Worm (Caenorhabditis elegans): ENCODE measurements around the gene W06D12.6.

DNA sequence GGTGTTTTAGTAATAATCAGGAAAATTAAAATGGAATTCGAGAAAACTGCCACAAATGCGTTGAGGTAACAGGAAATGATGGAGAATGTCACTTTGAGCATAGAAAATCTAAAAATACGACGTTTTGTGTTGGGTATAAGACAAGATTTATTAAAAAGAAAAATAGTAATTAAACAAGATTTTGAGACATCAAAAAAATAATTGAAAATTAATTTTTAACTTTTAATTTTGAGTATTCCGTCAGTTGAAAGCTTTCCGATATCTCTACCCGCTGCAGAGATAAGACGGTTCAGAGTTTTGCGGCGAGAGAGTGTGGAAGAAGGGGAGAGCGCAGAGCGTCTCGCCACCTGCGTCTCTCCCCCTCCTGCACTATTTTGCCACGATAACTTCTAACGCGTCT, 32.6 kb upstream of the W06D12.6 start, which contains the start of gene str-93:
- TF ChIP-seq lin-15B (tag; optimal IDR thresholded peaks at IDR 0.05) (no peak), nhr-237 (tag; optimal IDR thresholded peaks at IDR 0.05) (no peak), hlh-11 (tag; optimal IDR thresholded peaks at IDR 0.05) (no peak), spr-1 (tag; optimal IDR thresholded peaks at IDR 0.05) (no peak), ztf-11 (tag; optimal IDR thresholded peaks at IDR 0.05) (no peak), fkh-10 (GFP tag; optimal IDR thresholded peaks at IDR 0.05) (no peak), zag-1 (tag; optimal IDR thresholded peaks at IDR 0.05) (no peak), ZK546.5 (tag; optimal IDR thresholded peaks at IDR 0.05) (no peak), nhr-25 (tag; optimal IDR thresholded peaks at IDR 0.05; ENCODE audit: borderline replicate concordance, insufficient read depth) (no peak), snpc-1.2 (GFP tag; IDR thresholded peaks at IDR 0.05) (no peak)

Measured in whole organism, L4 larva.